Fruit fly (Drosophila melanogaster): ENCODE data around the gene CG42354.
A peak's percentile ranks its signal among the peaks of the same experiment; 100 is the strongest.

Gene CG42354

DNA sequence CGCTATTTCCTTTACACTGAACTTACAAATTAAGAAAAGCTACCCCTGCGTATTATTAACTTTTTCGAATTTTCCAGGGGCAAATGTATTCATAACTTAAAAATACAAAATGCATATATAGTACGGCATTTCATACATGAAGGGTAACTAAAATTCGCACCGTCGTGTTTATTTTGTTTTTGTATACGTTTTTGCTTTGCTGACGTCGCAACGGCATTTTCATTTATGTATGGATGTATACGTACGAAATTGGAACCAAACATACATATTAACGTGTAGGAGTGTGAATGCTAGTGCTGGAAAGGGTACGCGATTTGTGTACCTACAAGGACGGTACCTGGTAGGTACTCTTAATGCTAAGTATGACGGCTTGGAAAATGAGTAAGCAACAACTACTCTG, 32.6 kb downstream of the CG42354 start:
- TF ChIP-seq CG6792 (GFP tag; optimal IDR thresholded peaks at IDR 0.05) (no peak), CG1621 (tag; optimal IDR thresholded peaks at IDR 0.05) (no peak), eg (GFP tag; IDR thresholded peaks at IDR 0.05) (no peak), achi (GFP tag; optimal IDR thresholded peaks at IDR 0.05) (no peak), CG11762 (GFP tag; optimal IDR thresholded peaks at IDR 0.05; ENCODE audit: insufficient read depth) (no peak), CG31627 (GFP tag; optimal IDR thresholded peaks at IDR 0.05) (peak; percentile 6), CG10669 (GFP tag; optimal IDR thresholded peaks at IDR 0.05) (no peak), Smox (GFP tag; optimal IDR thresholded peaks at IDR 0.05) (no peak), Hr39 (GFP tag; optimal IDR thresholded peaks at IDR 0.05) (peak; percentile 18), CG16779 (tag; optimal IDR thresholded peaks at IDR 0.05) (no peak), Eip78C (GFP tag) (peak; percentile 72), pdm3 (GFP tag; optimal IDR thresholded peaks at IDR 0.05) (peak; percentile 47), CG15336 (GFP tag; IDR thresholded peaks at IDR 0.05) (0 out of 2 replicates have a peak, but pooled peaks have one; percentile 26), CG6163 (GFP tag; IDR thresholded peaks at IDR 0.05) (no peak), lz (GFP tag; optimal IDR thresholded peaks at IDR 0.05) (no peak), Ets96B (tag; optimal IDR thresholded peaks at IDR 0.05) (peak; percentile 3), Sox102F (GFP tag; optimal IDR thresholded peaks at IDR 0.05) (peak; percentile 22), CG8119 (GFP tag; IDR thresholded peaks at IDR 0.05) (no peak), OdsH (GFP tag; optimal IDR thresholded peaks at IDR 0.05) (peak; percentile 32), vri (GFP tag; optimal IDR thresholded peaks at IDR 0.05) (no peak), CG8632 (GFP tag; optimal IDR thresholded peaks at IDR 0.05) (no peak), Eip93F (GFP tag; optimal IDR thresholded peaks at IDR 0.05) (no peak), Hr38 (GFP tag; optimal IDR thresholded peaks at IDR 0.05) (no peak), Lpt (GFP tag; optimal IDR thresholded peaks at IDR 0.05) (no peak), dac (GFP tag; optimal IDR thresholded peaks at IDR 0.05) (no peak), CG34406 (GFP tag; optimal IDR thresholded peaks at IDR 0.05) (no peak), CG6808 (GFP tag; optimal IDR thresholded peaks at IDR 0.05) (no peak), spab (GFP tag; optimal IDR thresholded peaks at IDR 0.05) (no peak), Sox15 (GFP tag; optimal IDR thresholded peaks at IDR 0.05) (no peak), Gug (GFP tag; IDR thresholded peaks at IDR 0.05) (no peak), CG6854 (GFP tag; optimal IDR thresholded peaks at IDR 0.05) (no peak), acj6 (GFP tag; optimal IDR thresholded peaks at IDR 0.05) (peak; percentile 25), fd59A (GFP tag; optimal IDR thresholded peaks at IDR 0.05) (no peak), topi (GFP tag; optimal IDR thresholded peaks at IDR 0.05) (peak; percentile 21), esn (GFP tag; optimal IDR thresholded peaks at IDR 0.05) (peak; percentile 9), fkh (GFP tag; optimal IDR thresholded peaks at IDR 0.05) (no peak), Blimp-1 (GFP tag; optimal IDR thresholded peaks at IDR 0.05) (no peak), Sox14 (GFP tag; optimal IDR thresholded peaks at IDR 0.05) (no peak)

DNA sequence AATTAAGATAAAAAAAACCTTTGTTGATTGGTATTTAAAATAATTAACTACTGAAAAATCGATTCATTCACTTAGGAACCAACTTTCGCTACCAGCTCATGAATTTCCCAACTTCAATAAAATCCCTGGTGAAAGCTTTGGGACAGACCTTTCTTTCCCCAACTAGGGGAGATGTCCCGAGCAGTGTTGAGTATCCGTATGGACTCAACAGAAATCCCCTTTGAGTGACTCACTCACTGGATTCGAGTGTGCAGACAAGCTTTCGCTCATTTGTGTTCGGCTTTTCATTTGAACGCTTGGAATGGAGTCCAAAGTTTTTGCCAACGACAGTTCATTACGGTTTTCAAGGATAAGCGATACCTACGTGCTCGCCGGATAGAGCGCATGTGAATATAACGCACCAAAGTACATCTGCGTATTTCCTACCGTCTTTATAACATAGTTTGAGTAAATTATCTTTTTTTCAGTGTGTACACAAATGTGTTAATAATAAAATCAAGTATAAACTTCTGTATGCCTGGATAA, 41.3 kb downstream of the CG42354 start, which contains the start of gene dpr18:
TSS of gene dpr18 (plus strand) at position 325 of the 525 bp plus-strand sequence.
- no peak for TF ChIP-seq dsx (GFP tag; optimal IDR thresholded peaks at IDR 0.05; ENCODE audit: poor library complexity, severe bottlenecking)
- peak; percentile 27 for TF ChIP-seq Eip78C (GFP tag)

DNA sequence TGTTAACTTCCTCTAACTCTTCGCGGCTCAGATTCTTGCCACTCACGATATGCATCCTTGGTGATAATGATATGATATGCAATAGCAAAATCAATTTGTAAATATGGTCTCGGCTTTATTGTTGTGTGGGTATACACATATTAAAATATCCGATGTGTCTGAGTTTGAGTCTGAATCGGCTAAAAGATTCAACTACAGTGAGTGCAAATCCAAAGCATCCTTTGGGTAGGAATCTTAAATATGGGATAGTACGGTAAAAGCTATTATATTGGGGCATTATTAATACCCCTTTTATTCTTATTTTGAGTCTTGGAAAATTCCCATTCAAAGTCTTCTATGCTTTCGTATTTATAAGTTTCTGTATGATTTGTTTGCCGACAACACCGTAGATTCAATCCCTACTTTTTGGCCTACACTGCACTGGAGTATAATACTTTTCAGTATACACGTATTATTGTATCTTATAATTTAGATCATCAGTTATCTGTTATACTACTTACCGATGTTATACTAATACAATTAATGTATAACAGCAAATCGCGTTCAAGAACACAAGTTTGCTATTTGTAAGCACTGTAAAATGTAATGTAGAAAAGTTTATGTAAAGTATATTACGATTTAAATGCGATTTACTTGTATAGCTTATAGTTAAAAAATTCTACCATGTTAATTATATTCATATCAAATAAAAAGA, 41.9 kb downstream of the CG42354 start, which contains the start of gene CG12395:
TSS of gene CG12395 (minus strand) at position 179 of the 694 bp plus-strand sequence.
- no peak for TF ChIP-seq vri (GFP tag; optimal IDR thresholded peaks at IDR 0.05)
- TF ChIP-seq Eip78C (GFP tag), result peak; percentile 42
- TF ChIP-seq dac (GFP tag; optimal IDR thresholded peaks at IDR 0.05), result no peak
- no peak for TF ChIP-seq Hr38 (GFP tag; optimal IDR thresholded peaks at IDR 0.05)
- no peak for TF ChIP-seq OdsH (GFP tag; optimal IDR thresholded peaks at IDR 0.05)
- no peak for TF ChIP-seq eg (GFP tag; IDR thresholded peaks at IDR 0.05)

Data from whole organism, prepupa.